Worm (Caenorhabditis elegans) whole organism, L4 larva: Measurements from ENCODE around the gene polk-1.
A peak's percentile ranks its signal among the peaks of the same experiment; 100 is the strongest.

Experiments
- D1046.2 ChIP-seq: fragments of 200-800 bp; sonication (Bioruptor generic); IDR thresholded peaks from 2 replicates; pipeline ENCODE4 v1.3.6; 2022; ENCODE audit warnings: missing genetic modification characterization, missing compliant biosample characterization
- F26F4.8 ChIP-seq: fragments of 200-800 bp; sonication (Bioruptor generic); conservative IDR thresholded peaks from 2 replicates; pipeline ENCODE4 v1.3.6; 2022; ENCODE audit warnings: missing genetic modification characterization, missing compliant biosample characterization
- F44E2.7 ChIP-seq: fragments of 200-800 bp; sonication (Bioruptor generic); IDR thresholded peaks from 2 replicates; pipeline ENCODE4 v2.1.2; 2022; ENCODE audit warnings: missing genetic modification characterization, missing compliant biosample characterization
- T26A8.4 ChIP-seq: fragments of 200-800 bp; sonication (Bioruptor generic); IDR thresholded peaks from 2 replicates; pipeline ENCODE4 v1.3.6; 2022; ENCODE audit warnings: missing genetic modification characterization, missing compliant biosample characterization
- Y5F2A.4 ChIP-seq: fragments of 200-800 bp; sonication (Bioruptor generic); optimal IDR thresholded peaks from 2 replicates; lab custom pipeline; 2018; ENCODE audit warnings: mild to moderate bottlenecking, missing genetic modification characterization, missing compliant biosample characterization
- Y75B8A.6 ChIP-seq: fragments of 200-800 bp; sonication (Bioruptor generic); IDR thresholded peaks from 2 replicates; pipeline ENCODE4 v1.3.6; 2022; ENCODE audit warnings: missing genetic modification reagents, missing genetic modification characterization, missing compliant biosample characterization
- aha-1 ChIP-seq: fragments of 150-350 bp; peaks from one replicate; lab custom pipeline; 2014; ENCODE audit warnings: missing biosample characterization, missing genetic modification characterization
- ceh-20 ChIP-seq: fragments of 200-800 bp; sonication (Bioruptor generic); IDR thresholded peaks from 2 replicates; pipeline ENCODE4 v1.3.6; 2022; ENCODE audit warnings: missing genetic modification reagents, missing genetic modification characterization, missing compliant biosample characterization
- cey-2 ChIP-seq: sonication (generic microtip); optimal IDR thresholded peaks from 3 replicates; lab custom pipeline; 2017; ENCODE audit warnings: missing genetic modification characterization, mild to moderate bottlenecking, missing compliant biosample characterization, antibody characterized with exemption, borderline replicate concordance; ENCODE audit not compliant: insufficient read depth
- daf-12 ChIP-seq: fragments of 150-350 bp; optimal IDR thresholded peaks from 2 replicates; lab custom pipeline; 2014; ENCODE audit warnings: missing biosample characterization, missing genetic modification reagents, missing genetic modification characterization
- daf-16 ChIP-seq, 3 experiments: sonication (generic microtip); optimal IDR thresholded peaks; 2 replicates each; lab custom pipeline; 2016 to 2017; ENCODE audit warnings: missing genetic modification characterization in 3 of 3, missing genetic modification reagents in 3 of 3, mild to moderate bottlenecking in 2 of 3, missing compliant biosample characterization in 2 of 3, missing biosample characterization in 1 of 3, moderate library complexity in 1 of 3
- dmd-6 ChIP-seq: fragments of 200-800 bp; sonication (Bioruptor generic); IDR thresholded peaks from 2 replicates; pipeline ENCODE4 v1.3.6; 2022; ENCODE audit warnings: missing genetic modification reagents, missing genetic modification characterization, missing compliant biosample characterization
- dve-1 ChIP-seq: sonication (generic microtip); optimal IDR thresholded peaks from 2 replicates; lab custom pipeline; 2017; ENCODE audit warnings: antibody characterized with exemption, mild to moderate bottlenecking, missing genetic modification characterization, missing compliant biosample characterization; ENCODE audit not compliant: insufficient read depth
- fkh-10 ChIP-seq: fragments of 150-350 bp; optimal IDR thresholded peaks from 2 replicates; lab custom pipeline; 2014; ENCODE audit warnings: missing biosample characterization, missing genetic modification reagents, missing genetic modification characterization
- fos-1 ChIP-seq: fragments of 150-350 bp; optimal IDR thresholded peaks from 2 replicates; lab custom pipeline; 2014; ENCODE audit warnings: missing biosample characterization, missing genetic modification characterization
- hlh-11 ChIP-seq: fragments of 200-800 bp; sonication (Bioruptor generic); optimal IDR thresholded peaks from 2 replicates; lab custom pipeline; 2018; ENCODE audit warnings: mild to moderate bottlenecking, missing genetic modification characterization, missing compliant biosample characterization
- hlh-30 ChIP-seq: sonication (generic microtip); optimal IDR thresholded peaks from 2 replicates; lab custom pipeline; 2017; ENCODE audit warnings: antibody characterized with exemption, mild to moderate bottlenecking, missing genetic modification characterization, missing compliant biosample characterization; ENCODE audit not compliant: insufficient read depth
- jun-1 ChIP-seq: fragments of 150-350 bp; optimal IDR thresholded peaks from 2 replicates; lab custom pipeline; 2014; ENCODE audit warnings: missing biosample characterization, missing genetic modification reagents, missing genetic modification characterization
- lim-7 ChIP-seq: fragments of 200-800 bp; sonication (Bioruptor generic); IDR thresholded peaks from 2 replicates; pipeline ENCODE4 v1.3.6; 2022; ENCODE audit warnings: missing genetic modification characterization, missing compliant biosample characterization
- lin-15B ChIP-seq: fragments of 150-350 bp; sonication (generic microtip); optimal IDR thresholded peaks from 3 replicates; lab custom pipeline; 2014; ENCODE audit warnings: missing biosample characterization, missing genetic modification characterization
- lin-38 ChIP-seq: fragments of 200-800 bp; sonication (Bioruptor generic); IDR thresholded peaks from 2 replicates; pipeline ENCODE4 v1.3.6; 2022; ENCODE audit warnings: missing genetic modification reagents, missing genetic modification characterization, missing compliant biosample characterization
- lir-3 ChIP-seq: sonication (generic microtip); optimal IDR thresholded peaks from 2 replicates; lab custom pipeline; 2016; ENCODE audit warnings: mild to moderate bottlenecking, missing genetic modification characterization, missing compliant biosample characterization
- lsy-2 ChIP-seq, 2 experiments: fragments of 150-350 bp in 1 of 2; sonication (generic microtip) in 1 of 2; optimal IDR thresholded peaks; 2 replicates each; lab custom pipeline; 2014 to 2017; ENCODE audit warnings: missing biosample characterization in 2 of 2, missing genetic modification characterization in 2 of 2
- madf-5 ChIP-seq, 2 experiments: fragments of 200-800 bp; sonication (Bioruptor generic); IDR thresholded peaks; 2 replicates each; pipeline ENCODE4 v1.3.6; 2022; ENCODE audit warnings: missing compliant biosample characterization in 2 of 2, missing genetic modification characterization in 2 of 2
- mdl-1 ChIP-seq, 2 experiments: fragments of 150-350 bp in 1 of 2; sonication (generic microtip) in 1 of 2; optimal IDR thresholded peaks; 2 replicates each; lab custom pipeline; 2014 to 2017; ENCODE audit warnings: missing biosample characterization in 2 of 2, missing genetic modification characterization in 2 of 2
- mes-2 ChIP-seq: sonication (generic microtip); optimal IDR thresholded peaks from 2 replicates; lab custom pipeline; 2016; ENCODE audit warnings: missing genotype, mild to moderate bottlenecking, missing genetic modification characterization, missing compliant biosample characterization; ENCODE audit not compliant: poor library complexity, severe bottlenecking
- nhr-11 ChIP-seq: fragments of 150-350 bp; optimal IDR thresholded peaks from 2 replicates; lab custom pipeline; 2014; ENCODE audit warnings: missing biosample characterization, missing genetic modification characterization
- nhr-111 ChIP-seq: fragments of 200-800 bp; sonication (Bioruptor generic); optimal IDR thresholded peaks from 2 replicates; lab custom pipeline; 2018; ENCODE audit warnings: mild to moderate bottlenecking, missing genetic modification characterization, missing compliant biosample characterization
- nhr-237 ChIP-seq: sonication (generic microtip); optimal IDR thresholded peaks from 2 replicates; lab custom pipeline; 2017; ENCODE audit warnings: missing biosample characterization, missing genetic modification characterization
- nhr-28 ChIP-seq: fragments of 150-350 bp; optimal IDR thresholded peaks from 2 replicates; lab custom pipeline; 2014; ENCODE audit warnings: missing biosample characterization, missing genetic modification characterization
- nhr-41 ChIP-seq: fragments of 200-800 bp; sonication (Bioruptor generic); IDR thresholded peaks from 2 replicates; pipeline ENCODE4 v1.3.6; 2022; ENCODE audit warnings: missing genetic modification reagents, missing genetic modification characterization, missing compliant biosample characterization
- nhr-48 ChIP-seq: sonication (generic microtip); optimal IDR thresholded peaks from 2 replicates; lab custom pipeline; 2016; ENCODE audit warnings: mild to moderate bottlenecking, missing genetic modification characterization, missing compliant biosample characterization
- nhr-6 ChIP-seq: fragments of 150-350 bp; optimal IDR thresholded peaks from 2 replicates; lab custom pipeline; 2014; ENCODE audit warnings: missing biosample characterization, missing genetic modification characterization
- pha-4 ChIP-seq, 2 experiments: fragments of 150-350 bp in 1 of 2; fragments of 200-800 bp in 1 of 2; sonication (Bioruptor generic) in 1 of 2; IDR thresholded peaks in 1 of 2; optimal IDR thresholded peaks in 1 of 2; 2 replicates each; pipeline versions ENCODE4 v1.3.6 to Lab custom; 2014 to 2022; ENCODE audit warnings: missing genetic modification characterization in 2 of 2, missing genetic modification reagents in 2 of 2, missing biosample characterization in 1 of 2, missing compliant biosample characterization in 1 of 2
- pqm-1 ChIP-seq: sonication (generic microtip); optimal IDR thresholded peaks from 2 replicates; lab custom pipeline; 2017; ENCODE audit warnings: missing biosample characterization, missing genetic modification characterization
- set-16 ChIP-seq: fragments of 200-800 bp; sonication (Bioruptor generic); IDR thresholded peaks from 2 replicates; pipeline ENCODE4 v1.3.6; 2022; ENCODE audit warnings: missing genetic modification reagents, missing genetic modification characterization, missing compliant biosample characterization
- spr-1 ChIP-seq: sonication (generic microtip); optimal IDR thresholded peaks from 2 replicates; lab custom pipeline; 2016; ENCODE audit warnings: mild to moderate bottlenecking, missing genetic modification characterization, missing compliant biosample characterization
- unc-62 ChIP-seq, 3 experiments: fragments of 150-350 bp in 1 of 3; sonication (generic microtip); optimal IDR thresholded peaks in 2 of 3; peaks in 1 of 3; 1 replicate in 1 of 3; 2 replicates in 2 of 3; lab custom pipeline; 2014 to 2017; ENCODE audit warnings: missing biosample characterization in 3 of 3, missing genetic modification characterization in 3 of 3, missing genetic modification reagents in 3 of 3, missing genotype in 1 of 3
- vab-7 ChIP-seq: fragments of 200-800 bp; sonication (Bioruptor generic); IDR thresholded peaks from 2 replicates; pipeline ENCODE4 v1.3.6; 2022; ENCODE audit warnings: missing genetic modification reagents, missing genetic modification characterization, missing compliant biosample characterization
- zag-1 ChIP-seq: fragments of 150-350 bp; optimal IDR thresholded peaks from 2 replicates; lab custom pipeline; 2014; ENCODE audit warnings: missing biosample characterization, missing genetic modification characterization
- zfp-2 ChIP-seq: sonication (generic microtip); optimal IDR thresholded peaks from 2 replicates; lab custom pipeline; 2016; ENCODE audit warnings: mild to moderate bottlenecking, missing genetic modification characterization, missing compliant biosample characterization
- zip-2 ChIP-seq: fragments of 150-350 bp; optimal IDR thresholded peaks from 2 replicates; lab custom pipeline; 2014; ENCODE audit warnings: missing biosample characterization, missing genetic modification characterization

Gene polk-1

ce11 chrIII:8654400-8654980, 26.1 kb upstream of the polk-1 start:
- TF ChIP-seq ceh-20 (GFP tag; lab: Robert Waterston, UW) (0 out of 2 replicates have a peak, but pooled peaks have one; percentile 11), dmd-6 (GFP tag; lab: Robert Waterston, UW) (peak; percentile 6; the same call in 1 of the 2 replicates), unc-62 (GFP tag; optimal IDR thresholded peaks at IDR 0.05 in 1 of 2; lab: Kevin White, UChicago) (peak in 1 of 2 experiments; percentile 37), unc-62 (tag; optimal IDR thresholded peaks at IDR 0.05; lab: Kevin White, UChicago) (no peak), vab-7 (no peak), nhr-11 (tag; lab: Kevin White, UChicago) (peak; percentile 23), lir-3 (tag; lab: Kevin White, UChicago) (no peak), lsy-2 (tag; optimal IDR thresholded peaks at IDR 0.05; lab: Kevin White, UChicago) (peak in 1 of 2 experiments; percentile 4)
- TF ChIP-seq, all 104 proteins: peak for 5

ce11 chrIII:8653875-8654386, 25.5 kb upstream of the polk-1 start, which contains the start of gene F22B7.9:
Gene F22B7.9 (minus strand): TSS chrIII:8653925.
- TF ChIP-seq daf-16 (GFP tag; optimal IDR thresholded peaks at IDR 0.05; lab: Kevin White, UChicago) = no peak
- TF ChIP-seq daf-16 (tag; optimal IDR thresholded peaks at IDR 0.05; lab: Kevin White, UChicago) = peak; percentile 67
- no peak for TF ChIP-seq F44E2.7 (GFP tag; lab: Robert Waterston, UW)
- peak; percentile 2 for TF ChIP-seq spr-1 (tag; lab: Kevin White, UChicago)
- TF ChIP-seq aha-1 (tag; lab: Kevin White, UChicago) = peak; percentile 83
- no peak for TF ChIP-seq zip-2 (tag; lab: Kevin White, UChicago)
- no peak for TF ChIP-seq fkh-10
- peak in 1 of 2 experiments; percentile 39 for TF ChIP-seq mdl-1 (tag; optimal IDR thresholded peaks at IDR 0.05; lab: Kevin White, UChicago)
- TF ChIP-seq mes-2 (tag; lab: Kevin White, UChicago) = no peak
- TF ChIP-seq hlh-30 (tag; lab: Kevin White, UChicago) = peak; percentile 65
- TF ChIP-seq hlh-11 (tag; lab: Kevin White, UChicago) = peak; percentile 53
- peak; percentile 27; the same call in 1 of the 2 replicates for TF ChIP-seq dmd-6 (GFP tag; lab: Robert Waterston, UW)
- no peak for TF ChIP-seq lin-15B (tag; lab: Kevin White, UChicago)
- no peak for TF ChIP-seq Y5F2A.4 (GFP tag; lab: Kevin White, UChicago)
- no peak for TF ChIP-seq F26F4.8 (GFP tag; lab: Robert Waterston, UW)
- peak; percentile 70 for TF ChIP-seq dve-1 (tag; lab: Kevin White, UChicago)
- TF ChIP-seq pha-4 (GFP tag; IDR thresholded peaks at IDR 0.05; lab: Robert Waterston, UW) = no peak
- peak; percentile 39 for TF ChIP-seq pha-4 (tag; optimal IDR thresholded peaks at IDR 0.05; lab: Kevin White, UChicago)
- no peak for TF ChIP-seq zag-1 (tag; lab: Kevin White, UChicago)
- TF ChIP-seq fos-1 (tag; lab: Kevin White, UChicago) = no peak
- no peak for TF ChIP-seq jun-1 (tag; lab: Kevin White, UChicago)
- TF ChIP-seq nhr-111 (GFP tag; lab: Kevin White, UChicago) = no peak
- no peak for TF ChIP-seq D1046.2 (GFP tag; lab: Robert Waterston, UW)
- peak; percentile 6 for TF ChIP-seq nhr-48 (tag; lab: Kevin White, UChicago)
- TF ChIP-seq pqm-1 (tag; lab: Kevin White, UChicago) = no peak
- TF ChIP-seq nhr-28 (tag; lab: Kevin White, UChicago) = peak; percentile 38

ce11 chrIII:8653457-8653856, 25.1 kb upstream of the polk-1 start:
- TF ChIP-seq aha-1 (tag; lab: Kevin White, UChicago) (no peak), daf-16 (GFP tag; optimal IDR thresholded peaks at IDR 0.05; lab: Kevin White, UChicago) (no peak), daf-16 (tag; optimal IDR thresholded peaks at IDR 0.05; lab: Kevin White, UChicago) (no peak), daf-12 (tag; lab: Kevin White, UChicago) (no peak), vab-7 (0 out of 2 replicates have a peak, but pooled peaks have one; percentile 51), madf-5 (GFP tag; IDR thresholded peaks at IDR 0.05; lab: Robert Waterston, UW) (no peak), T26A8.4 (GFP tag; lab: Robert Waterston, UW) (peak; percentile 35; the same call in 1 of the 2 replicates), nhr-6 (tag; lab: Kevin White, UChicago) (no peak), zfp-2 (no peak), set-16 (no peak), pha-4 (GFP tag; IDR thresholded peaks at IDR 0.05; lab: Robert Waterston, UW) (no peak; the same call in 1 of the 2 replicates), pha-4 (tag; optimal IDR thresholded peaks at IDR 0.05; lab: Kevin White, UChicago) (no peak), nhr-237 (tag; lab: Kevin White, UChicago) (no peak), lim-7 (GFP tag; lab: Robert Waterston, UW) (peak; percentile 76), mes-2 (tag; lab: Kevin White, UChicago) (no peak), nhr-41 (no peak), F26F4.8 (GFP tag; lab: Robert Waterston, UW) (0 out of 2 replicates have a peak, but pooled peaks have one; percentile 36), lin-38 (GFP tag; lab: Robert Waterston, UW) (peak; percentile 44), F44E2.7 (GFP tag; lab: Robert Waterston, UW) (no peak), cey-2 (tag; lab: Kevin White, UChicago) (no peak), lsy-2 (tag; optimal IDR thresholded peaks at IDR 0.05; lab: Kevin White, UChicago) (no peak), Y75B8A.6 (GFP tag; lab: Robert Waterston, UW) (no peak)
